Fruit fly (Drosophila melanogaster): ENCODE data around the gene CG6462.
A peak's percentile ranks its signal among the peaks of the same experiment; 100 is the strongest.

The CG6462 gene

dm6 chr3L:6054803-6055202 lies 17.9 kb downstream of the CG6462 start, which contains the start of gene tant (continued):
- TF ChIP-seq CG42726 (GFP tag; IDR thresholded peaks at IDR 0.05; ENCODE audit: partially characterized antibody) (peak; percentile 74; the same call in 1 of the 2 replicates), odd (GFP tag; optimal IDR thresholded peaks at IDR 0.05) (no peak), CG6683 (GFP tag; optimal IDR thresholded peaks at IDR 0.05) (no peak), CG18262 (tag; optimal IDR thresholded peaks at IDR 0.05) (peak; percentile 4), kni (GFP tag; optimal IDR thresholded peaks at IDR 0.05) (no peak), CoRest (tag; optimal IDR thresholded peaks at IDR 0.05) (peak; percentile 66), Lpt (GFP tag; optimal IDR thresholded peaks at IDR 0.05) (no peak), Hr39 (optimal IDR thresholded peaks at IDR 0.05) (no peak), schlank (tag; optimal IDR thresholded peaks at IDR 0.05) (no peak), dmrt11E (tag; optimal IDR thresholded peaks at IDR 0.05) (no peak), trh (GFP tag; optimal IDR thresholded peaks at IDR 0.05) (no peak), Ptx1 (GFP tag; IDR thresholded peaks at IDR 0.05) (no peak), Blimp-1 (GFP tag; optimal IDR thresholded peaks at IDR 0.05) (no peak), Atf6 (GFP tag; IDR thresholded peaks at IDR 0.05) (no peak), H2.0 (GFP tag; IDR thresholded peaks at IDR 0.05) (no peak), mld (GFP tag; IDR thresholded peaks at IDR 0.05; ENCODE audit: partially characterized antibody) (peak; percentile 79), CG7556 (GFP tag; optimal IDR thresholded peaks at IDR 0.05) (no peak), CG4360 (GFP tag; IDR thresholded peaks at IDR 0.05) (no peak), CG4730 (GFP tag; IDR thresholded peaks at IDR 0.05) (no peak), pita (GFP tag; optimal IDR thresholded peaks at IDR 0.05) (peak; percentile 76), Pdp1 (GFP tag; optimal IDR thresholded peaks at IDR 0.05) (peak in 1 of 2 experiments; percentile 8), CHES-1-like (GFP tag; optimal IDR thresholded peaks at IDR 0.05) (peak; percentile 53), exex (tag; optimal IDR thresholded peaks at IDR 0.05) (no peak), CG8290 (GFP tag; optimal IDR thresholded peaks at IDR 0.05) (peak; percentile 36), CG8290 (tag; optimal IDR thresholded peaks at IDR 0.05) (no peak), lilli (GFP tag; optimal IDR thresholded peaks at IDR 0.05) (no peak), Dip2 (GFP tag; IDR thresholded peaks at IDR 0.05) (no peak), Bteb2 (GFP tag; optimal IDR thresholded peaks at IDR 0.05) (no peak), MTF-1 (GFP tag; optimal IDR thresholded peaks at IDR 0.05; ENCODE audit: borderline replicate concordance) (no peak), Mrtf (GFP tag; IDR thresholded peaks at IDR 0.05) (no peak), nau (GFP tag; optimal IDR thresholded peaks at IDR 0.05) (no peak), Awh (GFP tag; IDR thresholded peaks at IDR 0.05) (no peak), Max (GFP tag; optimal IDR thresholded peaks at IDR 0.05) (peak; percentile 6), Opbp (GFP tag; IDR thresholded peaks at IDR 0.05; ENCODE audit: partially characterized antibody) (peak; percentile 90), CG18619 (GFP tag; optimal IDR thresholded peaks at IDR 0.05) (no peak), bbx (GFP tag; IDR thresholded peaks at IDR 0.05; ENCODE audit: partially characterized antibody) (peak; percentile 85), CG10565 (GFP tag; optimal IDR thresholded peaks at IDR 0.05) (no peak), dan (GFP tag; IDR thresholded peaks at IDR 0.05) (no peak), CG10366 (GFP tag; IDR thresholded peaks at IDR 0.05) (no peak), CG13296 (GFP tag; optimal IDR thresholded peaks at IDR 0.05) (no peak), zfh1 (GFP tag; IDR thresholded peaks at IDR 0.05) (no peak), ham (GFP tag; IDR thresholded peaks at IDR 0.05) (no peak), zen2 (GFP tag; IDR thresholded peaks at IDR 0.05; ENCODE audit: partially characterized antibody) (peak; percentile 70; the same call in 1 of the 3 replicates), CG9727 (GFP tag; optimal IDR thresholded peaks at IDR 0.05) (no peak), CkIIα-i1 (GFP tag; IDR thresholded peaks at IDR 0.05) (no peak), Nf-YC (tag; optimal IDR thresholded peaks at IDR 0.05) (peak; percentile 95), CG4617 (GFP tag; optimal IDR thresholded peaks at IDR 0.05; ENCODE audit: borderline replicate concordance) (peak; percentile 86), Hmr (GFP tag; optimal IDR thresholded peaks at IDR 0.05) (peak; percentile 41), unc-4 (GFP tag; IDR thresholded peaks at IDR 0.05; ENCODE audit: partially characterized antibody) (peak; percentile 86), CG34376 (GFP tag; optimal IDR thresholded peaks at IDR 0.05) (no peak), CG17802 (tag; optimal IDR thresholded peaks at IDR 0.05) (no peak)
